Worm (Caenorhabditis elegans) whole organism, L1 larva: ENCODE results near the gene Y43B11AR.1.

Source experiments
- C34B4.2 ChIP-seq: sonication (generic microtip); optimal IDR thresholded peaks from 2 replicates; lab custom pipeline; 2017; ENCODE audit warnings: mild to moderate bottlenecking, missing genetic modification characterization, missing compliant biosample characterization
- aha-1 ChIP-seq: fragments of 150-350 bp; optimal IDR thresholded peaks from 2 replicates; lab custom pipeline; 2014; ENCODE audit warnings: missing biosample characterization, missing genetic modification characterization
- alr-1 ChIP-seq: fragments of 200-800 bp; sonication (Bioruptor generic); optimal IDR thresholded peaks from 2 replicates; lab custom pipeline; 2018; ENCODE audit warnings: borderline replicate concordance, mild to moderate bottlenecking, missing genetic modification characterization, missing compliant biosample characterization
- blmp-1 ChIP-seq: fragments of 150-350 bp; optimal IDR thresholded peaks from 2 replicates; lab custom pipeline; 2014; ENCODE audit warnings: missing biosample characterization, missing genetic modification characterization
- ceh-63 ChIP-seq: fragments of 200-800 bp; sonication (Bioruptor generic); optimal IDR thresholded peaks from 2 replicates; lab custom pipeline; 2018; ENCODE audit warnings: mild to moderate bottlenecking, missing genetic modification characterization, missing compliant biosample characterization
- ceh-90 ChIP-seq: sonication (generic microtip); optimal IDR thresholded peaks from 2 replicates; lab custom pipeline; 2016; ENCODE audit warnings: missing genetic modification characterization, missing compliant biosample characterization
- dpl-1 ChIP-seq, 3 experiments: fragments of 150-350 bp in 2 of 3; sonication (generic microtip) in 1 of 3; optimal IDR thresholded peaks; 2 replicates each; lab custom pipeline; 2014 to 2017; ENCODE audit warnings: missing biosample characterization in 3 of 3, missing genetic modification characterization in 3 of 3, missing genetic modification reagents in 3 of 3
- efl-1 ChIP-seq, 4 experiments: fragments of 150-350 bp; optimal IDR thresholded peaks in 3 of 4; peaks in 1 of 4; 1 replicate in 1 of 4; 2 replicates in 3 of 4; lab custom pipeline; 2014; ENCODE audit warnings: missing biosample characterization in 2 of 4, missing genetic modification characterization in 2 of 4, missing genetic modification reagents in 2 of 4
- elt-3 ChIP-seq, 6 experiments: fragments of 150-350 bp in 1 of 6; sonication (generic microtip); optimal IDR thresholded peaks; 2 replicates each; lab custom pipeline; 2017 to 2018; ENCODE audit warnings: missing biosample characterization in 6 of 6, missing genetic modification characterization in 6 of 6, inconsistent platforms in 1 of 6
- ets-5 ChIP-seq: fragments of 200-800 bp; sonication (Bioruptor generic); IDR thresholded peaks from 2 replicates; pipeline ENCODE4 v1.3.6; 2022; ENCODE audit warnings: missing genetic modification characterization, missing compliant biosample characterization
- fkh-10 ChIP-seq: sonication (generic microtip); optimal IDR thresholded peaks from 2 replicates; lab custom pipeline; 2017; ENCODE audit warnings: missing biosample characterization, missing genetic modification reagents, missing genetic modification characterization
- fkh-8 ChIP-seq: sonication (generic microtip); optimal IDR thresholded peaks from 2 replicates; lab custom pipeline; 2016; ENCODE audit warnings: mild to moderate bottlenecking, missing genetic modification characterization, missing compliant biosample characterization
- grh-1 ChIP-seq: fragments of 200-800 bp; sonication (Bioruptor generic); IDR thresholded peaks from 2 replicates; pipeline ENCODE4 v1.3.6; 2022; ENCODE audit warnings: missing genetic modification reagents, missing genetic modification characterization, missing compliant biosample characterization
- hlh-17 ChIP-seq: fragments of 200-800 bp; sonication (Bioruptor generic); optimal IDR thresholded peaks from 2 replicates; lab custom pipeline; 2018; ENCODE audit warnings: missing genetic modification characterization, mild to moderate bottlenecking, missing compliant biosample characterization, moderate library complexity, borderline replicate concordance
- hlh-4 ChIP-seq: sonication (generic microtip); optimal IDR thresholded peaks from 2 replicates; lab custom pipeline; 2016; ENCODE audit warnings: mild to moderate bottlenecking, missing genetic modification characterization, missing compliant biosample characterization
- hpl-2 ChIP-seq: fragments of 150-350 bp; optimal IDR thresholded peaks from 2 replicates; lab custom pipeline; 2014; ENCODE audit warnings: missing biosample characterization, missing genetic modification reagents, missing genetic modification characterization
- irx-1 ChIP-seq: sonication (generic microtip); optimal IDR thresholded peaks from 2 replicates; lab custom pipeline; 2016; ENCODE audit warnings: missing genetic modification characterization, missing compliant biosample characterization
- isw-1 ChIP-seq: fragments of 200-800 bp; sonication (Bioruptor generic); IDR thresholded peaks from 2 replicates; pipeline ENCODE4 v1.3.6; 2022; ENCODE audit warnings: missing genetic modification characterization, missing compliant biosample characterization
- lin-13 ChIP-seq: fragments of 150-350 bp; optimal IDR thresholded peaks from 2 replicates; lab custom pipeline; 2014; ENCODE audit warnings: missing biosample characterization, missing genetic modification reagents, missing genetic modification characterization
- lin-35 ChIP-seq, 2 experiments: fragments of 150-350 bp; optimal IDR thresholded peaks; 2 replicates each; lab custom pipeline; 2014; ENCODE audit warnings: missing biosample characterization in 2 of 2, missing genetic modification characterization in 2 of 2, missing genetic modification reagents in 2 of 2
- lir-3 ChIP-seq: sonication (generic microtip); optimal IDR thresholded peaks from 2 replicates; lab custom pipeline; 2016; ENCODE audit warnings: mild to moderate bottlenecking, missing genetic modification characterization, moderate library complexity, missing compliant biosample characterization; ENCODE audit not compliant: poor library complexity
- lsy-2 ChIP-seq, 2 experiments: fragments of 150-350 bp; optimal IDR thresholded peaks; 2 replicates each; lab custom pipeline; 2014; ENCODE audit warnings: missing biosample characterization in 2 of 2, missing genetic modification characterization in 2 of 2
- mab-9 ChIP-seq: fragments of 200-800 bp; sonication (Bioruptor generic); IDR thresholded peaks from 2 replicates; pipeline ENCODE4 v1.3.6; 2022; ENCODE audit warnings: missing genetic modification reagents, missing genetic modification characterization, missing compliant biosample characterization
- mep-1 ChIP-seq: fragments of 150-350 bp; optimal IDR thresholded peaks from 2 replicates; lab custom pipeline; 2014; ENCODE audit warnings: missing biosample characterization, missing genetic modification characterization
- nhr-12 ChIP-seq: sonication (generic microtip); optimal IDR thresholded peaks from 2 replicates; lab custom pipeline; 2017; ENCODE audit warnings: missing biosample characterization, missing genetic modification characterization
- nhr-20 ChIP-seq: sonication (generic microtip); optimal IDR thresholded peaks from 2 replicates; lab custom pipeline; 2016; ENCODE audit warnings: mild to moderate bottlenecking, missing genetic modification characterization, missing compliant biosample characterization
- nhr-84 ChIP-seq: sonication (generic microtip); optimal IDR thresholded peaks from 2 replicates; lab custom pipeline; 2017; ENCODE audit warnings: missing biosample characterization, missing genetic modification characterization
- nhr-85 ChIP-seq: sonication (generic microtip); peaks from one replicate; lab custom pipeline; 2016; ENCODE audit warnings: missing genetic modification characterization, inconsistent platforms, missing compliant biosample characterization
- pax-3 ChIP-seq: fragments of 200-800 bp; sonication (Bioruptor generic); optimal IDR thresholded peaks from 2 replicates; lab custom pipeline; 2018; ENCODE audit warnings: mild to moderate bottlenecking, missing genetic modification characterization, moderate library complexity, missing compliant biosample characterization
- pqm-1 ChIP-seq: sonication (generic microtip); optimal IDR thresholded peaks from 3 replicates; lab custom pipeline; 2017; ENCODE audit warnings: missing biosample characterization, missing genetic modification characterization
- rnt-1 ChIP-seq: sonication (generic microtip); optimal IDR thresholded peaks from 2 replicates; lab custom pipeline; 2016; ENCODE audit warnings: mild to moderate bottlenecking, missing genetic modification characterization, moderate library complexity, missing compliant biosample characterization
- snu-23 ChIP-seq: sonication (generic microtip); optimal IDR thresholded peaks from 2 replicates; lab custom pipeline; 2016; ENCODE audit warnings: missing genetic modification characterization, missing compliant biosample characterization
- sox-4 ChIP-seq: sonication (generic microtip); optimal IDR thresholded peaks from 2 replicates; lab custom pipeline; 2016; ENCODE audit warnings: missing genetic modification characterization, missing compliant biosample characterization
- sptf-1 ChIP-seq: fragments of 150-350 bp; optimal IDR thresholded peaks from 2 replicates; lab custom pipeline; 2014; ENCODE audit warnings: missing biosample characterization, missing genetic modification characterization
- unc-130 ChIP-seq: fragments of 150-350 bp; optimal IDR thresholded peaks from 2 replicates; lab custom pipeline; 2017; ENCODE audit warnings: missing biosample characterization, missing genetic modification characterization, inconsistent platforms
- unc-30 ChIP-seq: sonication (generic microtip); optimal IDR thresholded peaks from 2 replicates; lab custom pipeline; 2017; ENCODE audit warnings: missing biosample characterization, missing genetic modification characterization
- unc-62 ChIP-seq: fragments of 150-350 bp; optimal IDR thresholded peaks from 2 replicates; lab custom pipeline; 2014; ENCODE audit warnings: missing biosample characterization, missing genetic modification reagents, missing genetic modification characterization
- unc-98 ChIP-seq: fragments of 200-800 bp; sonication (Bioruptor generic); IDR thresholded peaks from 2 replicates; pipeline ENCODE4 v1.3.6; 2022; ENCODE audit warnings: missing genetic modification characterization, missing compliant biosample characterization
- vab-15 ChIP-seq: sonication (generic microtip); optimal IDR thresholded peaks from 2 replicates; lab custom pipeline; 2017; ENCODE audit warnings: missing genotype, mild to moderate bottlenecking, missing genetic modification characterization, missing compliant biosample characterization
- xbp-1 ChIP-seq: sonication (generic microtip); optimal IDR thresholded peaks from 2 replicates; lab custom pipeline; 2016; ENCODE audit warnings: missing genetic modification characterization, missing compliant biosample characterization
- zip-4 ChIP-seq: fragments of 200-800 bp; sonication (Bioruptor generic); optimal IDR thresholded peaks from 2 replicates; lab custom pipeline; 2018; ENCODE audit warnings: mild to moderate bottlenecking, missing genetic modification characterization, moderate library complexity, missing compliant biosample characterization
- ztf-11 ChIP-seq, 2 experiments: sonication (generic microtip); optimal IDR thresholded peaks; 2 replicates each; lab custom pipeline; 2016 to 2017; ENCODE audit warnings: missing genetic modification characterization in 2 of 2, missing biosample characterization in 1 of 2, missing compliant biosample characterization in 1 of 2
- ztf-4 ChIP-seq: fragments of 150-350 bp; optimal IDR thresholded peaks from 2 replicates; lab custom pipeline; 2014; ENCODE audit warnings: missing biosample characterization, missing genetic modification characterization

Y43B11AR.1 gene

DNA sequence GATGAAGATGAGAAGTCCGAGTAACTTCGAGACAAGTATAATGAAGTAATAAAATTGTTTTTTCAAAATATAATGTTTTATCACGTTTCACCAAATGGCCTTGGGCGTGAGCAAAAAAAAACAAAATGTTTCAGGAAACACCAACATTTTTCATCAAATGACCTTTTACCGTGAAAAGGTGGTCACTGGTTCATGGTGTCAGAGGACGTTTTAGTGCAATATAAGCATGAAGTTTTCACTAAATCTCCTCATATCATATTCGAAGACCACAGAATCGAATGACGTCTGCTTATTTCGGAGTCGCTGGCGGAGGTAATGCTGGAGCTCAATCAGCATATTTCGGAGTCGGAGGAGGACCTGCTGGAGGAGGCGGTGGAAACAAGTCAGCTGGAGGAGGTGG, 30.0 kb downstream of the Y43B11AR.1 start, which contains the start of the genes ZC477.7 and ssq-3:
Gene ZC477.7, minus strand, starts transcription at position 101 of the 400 bp plus-strand sequence.
Gene ssq-3, plus strand, starts transcription at position 251 of the 400 bp plus-strand sequence.
- TF ChIP-seq blmp-1 (tag; lab: Kevin White, UChicago) (no peak), ceh-90 (no peak), elt-3 (tag; optimal IDR thresholded peaks at IDR 0.05; lab: Kevin White, UChicago) (no peak), fkh-10 (GFP tag; lab: Kevin White, UChicago) (no peak), irx-1 (tag; lab: Kevin White, UChicago) (no peak), ztf-11 (tag; optimal IDR thresholded peaks at IDR 0.05; lab: Kevin White, UChicago) (no peak), unc-62 (GFP tag; lab: Kevin White, UChicago) (no peak), C34B4.2 (tag; lab: Kevin White, UChicago) (no peak), dpl-1 (GFP tag; optimal IDR thresholded peaks at IDR 0.05; lab: Kevin White, UChicago) (no peak), fkh-8 (tag; lab: Kevin White, UChicago) (no peak), xbp-1 (tag; lab: Kevin White, UChicago) (no peak), efl-1 (optimal IDR thresholded peaks at IDR 0.05; lab: Kevin White, UChicago) (no peak), efl-1 (GFP tag; optimal IDR thresholded peaks at IDR 0.05 in 1 of 2; lab: Kevin White, UChicago) (no peak), isw-1 (no peak), sptf-1 (tag; lab: Kevin White, UChicago) (no peak), nhr-20 (no peak), vab-15 (tag; lab: Kevin White, UChicago) (no peak), hlh-4 (tag; lab: Kevin White, UChicago) (no peak)

DNA sequence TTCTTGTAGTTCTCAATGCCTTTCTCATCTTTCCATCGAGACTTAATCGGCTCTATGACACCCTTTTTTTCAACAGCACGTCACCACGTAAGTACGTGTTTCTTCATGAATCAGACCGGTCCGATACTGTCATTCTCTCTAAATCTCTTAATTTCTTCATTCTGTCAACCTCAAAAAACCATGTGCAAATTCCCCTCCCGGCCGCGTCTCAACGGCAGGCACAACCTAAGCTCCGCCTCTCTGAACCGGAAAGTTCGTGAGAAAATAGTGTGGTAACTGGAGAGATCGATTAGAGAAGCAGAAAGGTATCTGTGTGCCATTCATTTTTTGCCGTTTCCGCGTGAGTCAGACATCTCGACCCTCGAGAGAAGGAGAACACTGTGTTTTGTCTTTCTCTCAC, 33.3 kb downstream of the Y43B11AR.1 start, which contains the start of gene nas-8:
Gene nas-8, plus strand, starts transcription at position 301 of the 400 bp plus-strand sequence.
- no peak for TF ChIP-seq pax-3 (tag; lab: Kevin White, UChicago)
- peak; percentile 11 for TF ChIP-seq snu-23 (GFP tag; lab: Kevin White, UChicago)

DNA sequence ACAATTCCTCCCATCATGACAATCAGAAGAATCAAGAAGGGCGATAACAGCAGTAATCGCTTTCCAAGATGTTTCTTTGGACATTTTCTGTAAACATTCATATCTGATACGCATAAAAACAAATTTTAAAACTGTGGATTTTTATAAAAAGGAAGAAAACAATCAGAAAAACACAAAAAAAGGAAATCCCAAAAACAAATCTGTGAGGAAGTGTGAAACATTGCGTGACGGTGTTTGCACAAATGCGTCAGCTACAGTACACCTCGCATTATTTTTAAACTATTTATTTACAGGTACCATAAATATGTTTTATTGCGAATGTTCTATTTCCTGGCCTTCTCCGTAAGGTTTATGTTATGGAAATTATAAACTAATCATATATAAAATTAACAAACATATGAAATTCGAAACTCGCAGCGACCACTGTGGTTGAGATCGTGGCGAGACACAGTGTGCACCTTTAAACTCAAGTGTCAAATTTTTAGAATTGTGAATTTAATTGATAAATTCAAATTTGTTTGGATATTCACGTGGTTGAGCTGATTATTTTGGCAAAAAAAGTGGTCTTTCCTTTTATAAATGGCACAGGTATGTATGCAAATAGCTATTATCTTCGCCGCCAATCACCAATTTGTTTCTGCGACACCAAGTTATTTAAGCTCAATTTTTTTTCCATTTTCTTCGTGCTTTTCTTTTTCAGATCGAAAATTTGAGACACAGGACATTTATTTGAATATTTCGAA, 40.2 kb downstream of the Y43B11AR.1 start, which contains the start of the genes C34D4.10 and str-48:
Gene C34D4.10, minus strand, starts transcription at position 101 of the 743 bp plus-strand sequence.
Gene str-48, plus strand, starts transcription at position 693 of the 743 bp plus-strand sequence.
- TF ChIP-seq hpl-2 (GFP tag; lab: Kevin White, UChicago) (no peak), irx-1 (tag; lab: Kevin White, UChicago) (no peak), ceh-90 (no peak), lin-35 (GFP tag; optimal IDR thresholded peaks at IDR 0.05; lab: Kevin White, UChicago) (no peak), ztf-4 (no peak)
- TF ChIP-seq, all 84 proteins: peak for 0

DNA sequence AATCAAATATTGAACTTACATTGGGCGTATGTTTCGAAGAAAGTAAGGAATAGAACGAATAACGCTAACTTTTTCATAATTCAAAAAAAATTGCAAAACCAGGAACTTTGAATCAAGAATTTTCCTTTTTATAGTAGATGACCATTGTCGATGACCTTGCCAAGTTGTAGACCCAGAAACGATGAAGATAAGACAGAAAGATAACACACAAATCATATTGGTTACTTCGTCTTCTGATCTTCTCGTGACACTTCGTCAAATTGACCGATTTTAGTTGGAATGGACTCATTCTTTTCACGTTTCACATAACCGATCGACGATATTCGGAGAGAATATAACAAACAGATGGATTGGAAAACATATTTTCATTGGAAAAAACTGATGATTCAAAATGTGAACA, 50.5 kb downstream of the Y43B11AR.1 start, which contains the start of gene grsp-3:
Gene grsp-3, minus strand, starts transcription at position 149 of the 400 bp plus-strand sequence.
- TF ChIP-seq rnt-1 (tag; lab: Kevin White, UChicago): peak; percentile 7
- no peak for TF ChIP-seq alr-1 (tag; lab: Kevin White, UChicago)
- TF ChIP-seq nhr-84 (tag; lab: Kevin White, UChicago): no peak
- TF ChIP-seq fkh-10 (GFP tag; lab: Kevin White, UChicago): no peak
- TF ChIP-seq lsy-2 (tag; optimal IDR thresholded peaks at IDR 0.05; lab: Kevin White, UChicago): peak; percentile 1 to 33
- no peak for TF ChIP-seq sox-4
- no peak for TF ChIP-seq aha-1 (tag; lab: Kevin White, UChicago)
- peak; percentile 39 for TF ChIP-seq mep-1 (tag; lab: Kevin White, UChicago)
- TF ChIP-seq nhr-20: peak; percentile 60
- TF ChIP-seq ceh-63 (GFP tag; lab: Kevin White, UChicago): no peak
- no peak for TF ChIP-seq ets-5
- no peak for TF ChIP-seq nhr-12 (tag; lab: Kevin White, UChicago)
- peak; percentile 39 for TF ChIP-seq unc-130 (tag; lab: Kevin White, UChicago)
- TF ChIP-seq isw-1: no peak
- no peak for TF ChIP-seq lir-3 (tag; lab: Kevin White, UChicago)
- no peak for TF ChIP-seq grh-1 (GFP tag; lab: Robert Waterston, UW)
- TF ChIP-seq unc-98 (GFP tag; lab: Robert Waterston, UW): no peak
- TF ChIP-seq zip-4 (GFP tag; lab: Kevin White, UChicago): no peak
- TF ChIP-seq hlh-17: no peak
- peak; percentile 80 for TF ChIP-seq blmp-1 (tag; lab: Kevin White, UChicago)
- TF ChIP-seq snu-23 (GFP tag; lab: Kevin White, UChicago): peak; percentile 57
- TF ChIP-seq lin-13 (GFP tag; lab: Kevin White, UChicago): no peak
- peak; percentile 89 for TF ChIP-seq nhr-85 (tag; lab: Kevin White, UChicago)
- no peak for TF ChIP-seq mab-9
- TF ChIP-seq elt-3 (tag; optimal IDR thresholded peaks at IDR 0.05; lab: Kevin White, UChicago): peak in 2 of 6 experiments; percentile 59 to 95
- no peak for TF ChIP-seq pqm-1 (tag; lab: Kevin White, UChicago)
- TF ChIP-seq lin-35 (GFP tag; optimal IDR thresholded peaks at IDR 0.05; lab: Kevin White, UChicago): peak in 1 of 2 experiments; percentile 43
- TF ChIP-seq unc-30 (tag; lab: Kevin White, UChicago): no peak
